Fruit fly (Drosophila melanogaster) whole organism, embryonic: ENCODE results near the gene Iris.

Experiments
- ATbp ChIP-seq: fragments of 200-800 bp; sonication (Bioruptor generic); optimal IDR thresholded peaks from 2 replicates; lab custom pipeline; 2017; ENCODE audit warnings: missing biosample characterization, mild to moderate bottlenecking, missing genetic modification characterization, missing genetic modification reagents
- Atf-2 ChIP-seq: fragments of 200-800 bp; sonication (Bioruptor generic); optimal IDR thresholded peaks from 2 replicates; lab custom pipeline; 2016; ENCODE audit warnings: missing biosample characterization, missing genetic modification characterization
- Blimp-1 ChIP-seq: fragments of 200-800 bp; sonication (Bioruptor generic); optimal IDR thresholded peaks from 3 replicates; lab custom pipeline; 2018; ENCODE audit warnings: missing biosample characterization, missing genetic modification characterization, mild to moderate bottlenecking, moderate library complexity, missing genetic modification reagents
- CG1024 ChIP-seq: fragments of 200-800 bp; sonication (Bioruptor generic); IDR thresholded peaks from 2 replicates; pipeline ENCODE4 v1.3.6; 2022; ENCODE audit warnings: missing biosample characterization, missing genetic modification characterization
- CG10366 ChIP-seq: fragments of 200-800 bp; sonication (Bioruptor generic); IDR thresholded peaks from 2 replicates; pipeline ENCODE4 v1.3.6; 2022; ENCODE audit warnings: missing biosample characterization, missing genetic modification characterization
- CG10462 ChIP-seq: fragments of 200-800 bp; sonication (Bioruptor generic); optimal IDR thresholded peaks from 2 replicates; lab custom pipeline; 2016; ENCODE audit warnings: missing biosample characterization, missing genetic modification characterization
- CG11456 ChIP-seq: fragments of 200-800 bp; sonication (Bioruptor generic); IDR thresholded peaks from 3 replicates; pipeline ENCODE4 v1.3.6; 2022; ENCODE audit warnings: missing biosample characterization, missing genetic modification characterization
- CG11695 ChIP-seq: fragments of 200-800 bp; sonication (Bioruptor generic); IDR thresholded peaks from 3 replicates; pipeline ENCODE4 v1.3.6; 2022; ENCODE audit warnings: missing biosample characterization, missing genetic modification characterization
- CG13424 ChIP-seq: fragments of 200-800 bp; sonication (Bioruptor generic); optimal IDR thresholded peaks from 2 replicates; lab custom pipeline; 2019; ENCODE audit warnings: missing biosample characterization, mild to moderate bottlenecking, missing genetic modification characterization, moderate library complexity
- CG13894 ChIP-seq: fragments of 200-800 bp; sonication (Bioruptor generic); optimal IDR thresholded peaks from 3 replicates; lab custom pipeline; 2018; ENCODE audit warnings: missing biosample characterization, mild to moderate bottlenecking, missing genetic modification characterization, moderate library complexity
- CG15269 ChIP-seq: fragments of 200-800 bp; sonication (Bioruptor generic); optimal IDR thresholded peaks from 2 replicates; lab custom pipeline; 2018; ENCODE audit warnings: missing biosample characterization, mild to moderate bottlenecking, missing genetic modification characterization, moderate library complexity
- CG16815 ChIP-seq: fragments of 200-800 bp; sonication (Bioruptor generic); optimal IDR thresholded peaks from 3 replicates; lab custom pipeline; 2017; ENCODE audit warnings: missing biosample characterization, mild to moderate bottlenecking, missing genetic modification characterization
- CG17361 ChIP-seq: fragments of 200-800 bp; sonication (Bioruptor generic); IDR thresholded peaks from 3 replicates; pipeline ENCODE4 v1.3.6; 2022; ENCODE audit warnings: missing biosample characterization, missing genetic modification characterization
- CG17385 ChIP-seq: fragments of 200-800 bp; sonication (Bioruptor generic); optimal IDR thresholded peaks from 3 replicates; lab custom pipeline; 2018; ENCODE audit warnings: missing biosample characterization, mild to moderate bottlenecking, missing genetic modification characterization
- CG30403 ChIP-seq: fragments of 200-800 bp; sonication (Bioruptor generic); optimal IDR thresholded peaks from 3 replicates; lab custom pipeline; 2016; ENCODE audit warnings: missing biosample characterization, missing genetic modification characterization
- CG3163 ChIP-seq: fragments of 200-800 bp; sonication (Bioruptor generic); optimal IDR thresholded peaks from 3 replicates; lab custom pipeline; 2016; ENCODE audit warnings: missing biosample characterization, missing genetic modification characterization
- CG3847 ChIP-seq: fragments of 200-800 bp; sonication (Bioruptor generic); IDR thresholded peaks from 2 replicates; pipeline ENCODE4 v1.3.6; 2022; ENCODE audit warnings: missing biosample characterization, missing genetic modification characterization
- CG4730 ChIP-seq: fragments of 200-800 bp; sonication (Bioruptor generic); IDR thresholded peaks from 2 replicates; pipeline ENCODE4 v1.3.6; 2022; ENCODE audit warnings: missing biosample characterization, missing genetic modification characterization
- CG7987 ChIP-seq: fragments of 200-800 bp; sonication (Bioruptor generic); optimal IDR thresholded peaks from 2 replicates; lab custom pipeline; 2018; ENCODE audit warnings: missing biosample characterization, mild to moderate bottlenecking, missing genetic modification characterization, moderate library complexity
- CHES-1-like ChIP-seq: fragments of 200-800 bp; sonication (Bioruptor generic); optimal IDR thresholded peaks from 2 replicates; lab custom pipeline; 2016; ENCODE audit warnings: missing biosample characterization, missing genetic modification characterization
- D ChIP-seq, 2 experiments: fragments of 200-800 bp in 1 of 2; fragments of >200 bp in 1 of 2; sonication (Bioruptor generic) in 1 of 2; optimal IDR thresholded peaks; 2 replicates in 1 of 2; 3 replicates in 1 of 2; lab custom pipeline; 2017; ENCODE audit warnings: mild to moderate bottlenecking in 1 of 2, missing biosample characterization in 1 of 2, missing genetic modification characterization in 1 of 2, missing genetic modification reagents in 1 of 2
- Mes4 ChIP-seq: fragments of 200-800 bp; sonication (Bioruptor generic); optimal IDR thresholded peaks from 2 replicates; lab custom pipeline; 2016; ENCODE audit warnings: missing biosample characterization, missing genetic modification characterization
- PHDP ChIP-seq: fragments of 200-800 bp; sonication (Bioruptor generic); optimal IDR thresholded peaks from 3 replicates; lab custom pipeline; 2018; ENCODE audit warnings: missing biosample characterization, mild to moderate bottlenecking, missing genetic modification characterization, moderate library complexity
- Ptx1 ChIP-seq: fragments of 200-800 bp; sonication (Bioruptor generic); IDR thresholded peaks from 2 replicates; pipeline ENCODE4 v1.3.6; 2022; ENCODE audit warnings: missing biosample characterization, missing genetic modification characterization
- Ssrp ChIP-seq: fragments of 200-800 bp; sonication (Bioruptor generic); optimal IDR thresholded peaks from 2 replicates; lab custom pipeline; 2018; ENCODE audit warnings: missing biosample characterization, mild to moderate bottlenecking, missing genetic modification characterization, moderate library complexity
- caup ChIP-seq: fragments of 200-800 bp; sonication (Bioruptor generic); optimal IDR thresholded peaks from 3 replicates; lab custom pipeline; 2017; ENCODE audit warnings: missing biosample characterization, mild to moderate bottlenecking, missing genetic modification characterization, moderate library complexity; ENCODE audit not compliant: severe bottlenecking
- chn ChIP-seq: fragments of 200-800 bp; sonication (Bioruptor generic); optimal IDR thresholded peaks from 2 replicates; lab custom pipeline; 2016; ENCODE audit warnings: missing biosample characterization, missing genetic modification characterization
- corto ChIP-seq: fragments of 200-800 bp; sonication (Bioruptor generic); optimal IDR thresholded peaks from 2 replicates; lab custom pipeline; 2016; ENCODE audit warnings: missing biosample characterization, mild to moderate bottlenecking, missing genetic modification characterization, moderate library complexity
- cwo ChIP-seq: fragments of 200-800 bp; sonication (Bioruptor generic); optimal IDR thresholded peaks from 3 replicates; lab custom pipeline; 2017; ENCODE audit warnings: missing biosample characterization, missing genetic modification characterization, mild to moderate bottlenecking, moderate library complexity, missing genetic modification reagents
- dan ChIP-seq: fragments of 200-800 bp; sonication (Bioruptor generic); IDR thresholded peaks from 2 replicates; pipeline ENCODE4 v1.3.6; 2022; ENCODE audit warnings: missing biosample characterization, missing genetic modification characterization
- danr ChIP-seq: fragments of 200-800 bp; sonication (Bioruptor generic); IDR thresholded peaks from 2 replicates; pipeline ENCODE4 v1.3.6; 2022; ENCODE audit warnings: missing biosample characterization, missing genetic modification characterization
- fd3F ChIP-seq: fragments of 200-800 bp; sonication (Bioruptor generic); optimal IDR thresholded peaks from 2 replicates; lab custom pipeline; 2018; ENCODE audit warnings: missing biosample characterization, mild to moderate bottlenecking, missing genetic modification characterization, moderate library complexity
- grn ChIP-seq: fragments of 200-800 bp; sonication (Bioruptor generic); optimal IDR thresholded peaks from 3 replicates; lab custom pipeline; 2017; ENCODE audit warnings: missing biosample characterization, missing genetic modification characterization
- ham ChIP-seq: fragments of 200-800 bp; sonication (Bioruptor generic); IDR thresholded peaks from 2 replicates; pipeline ENCODE4 v1.3.6; 2022; ENCODE audit warnings: missing biosample characterization, missing genetic modification characterization
- org-1 ChIP-seq: fragments of 200-800 bp; sonication (Bioruptor generic); optimal IDR thresholded peaks from 2 replicates; lab custom pipeline; 2017; ENCODE audit warnings: missing biosample characterization, missing genetic modification characterization
- otp ChIP-seq: fragments of 200-800 bp; sonication (Bioruptor generic); IDR thresholded peaks from 3 replicates; pipeline ENCODE4, ENCODE4 v1.3.6; 2022; ENCODE audit warnings: missing biosample characterization, missing genetic modification characterization
- pho ChIP-seq: fragments of 200-800 bp; sonication (Bioruptor generic); optimal IDR thresholded peaks from 2 replicates; lab custom pipeline; 2016; ENCODE audit warnings: missing biosample characterization, missing genetic modification characterization
- rib ChIP-seq: fragments of 200-800 bp; sonication (Bioruptor generic); IDR thresholded peaks from 2 replicates; pipeline ENCODE4 v1.3.6; 2022; ENCODE audit warnings: missing biosample characterization, missing genetic modification characterization
- row ChIP-seq: fragments of 200-800 bp; sonication (Bioruptor generic); IDR thresholded peaks from 3 replicates; pipeline ENCODE4 v1.3.6; 2022; ENCODE audit warnings: missing biosample characterization, missing genetic modification characterization
- sc ChIP-seq, 3 experiments: fragments of >200 bp in 2 of 3; fragments of 200-800 bp in 1 of 3; sonication (Bioruptor generic) in 1 of 3; optimal IDR thresholded peaks; 2 replicates in 2 of 3; 3 replicates in 1 of 3; lab custom pipeline; 2017; ENCODE audit warnings: mild to moderate bottlenecking in 1 of 3, missing biosample characterization in 1 of 3, missing genetic modification characterization in 1 of 3, missing genetic modification reagents in 1 of 3
- slbo ChIP-seq: fragments of 200-800 bp; sonication (Bioruptor generic); IDR thresholded peaks from 2 replicates; pipeline ENCODE4 v1.3.6; 2022; ENCODE audit warnings: missing biosample characterization, missing genetic modification characterization
- slou ChIP-seq: fragments of 200-800 bp; sonication (Bioruptor generic); optimal IDR thresholded peaks from 3 replicates; lab custom pipeline; 2016; ENCODE audit warnings: missing biosample characterization, missing genetic modification characterization
- sna ChIP-seq: fragments of 200-800 bp; sonication (Bioruptor generic); IDR thresholded peaks from 2 replicates; pipeline ENCODE4 v1.3.6; 2022; ENCODE audit warnings: missing biosample characterization, missing genetic modification characterization; ENCODE audit not compliant: partially characterized antibody
- tap ChIP-seq: fragments of 200-800 bp; optimal IDR thresholded peaks from 3 replicates; lab custom pipeline; 2019; ENCODE audit warnings: missing biosample characterization, mild to moderate bottlenecking, missing genetic modification characterization, moderate library complexity
- trem ChIP-seq: fragments of 200-800 bp; optimal IDR thresholded peaks from 3 replicates; lab custom pipeline; 2019; ENCODE audit warnings: missing biosample characterization, mild to moderate bottlenecking, missing genetic modification characterization, moderate library complexity
- zfh2 ChIP-seq: fragments of 200-800 bp; sonication (Bioruptor generic); optimal IDR thresholded peaks from 2 replicates; lab custom pipeline; 2016; ENCODE audit warnings: missing biosample characterization, missing genetic modification characterization

Gene Iris

DNA sequence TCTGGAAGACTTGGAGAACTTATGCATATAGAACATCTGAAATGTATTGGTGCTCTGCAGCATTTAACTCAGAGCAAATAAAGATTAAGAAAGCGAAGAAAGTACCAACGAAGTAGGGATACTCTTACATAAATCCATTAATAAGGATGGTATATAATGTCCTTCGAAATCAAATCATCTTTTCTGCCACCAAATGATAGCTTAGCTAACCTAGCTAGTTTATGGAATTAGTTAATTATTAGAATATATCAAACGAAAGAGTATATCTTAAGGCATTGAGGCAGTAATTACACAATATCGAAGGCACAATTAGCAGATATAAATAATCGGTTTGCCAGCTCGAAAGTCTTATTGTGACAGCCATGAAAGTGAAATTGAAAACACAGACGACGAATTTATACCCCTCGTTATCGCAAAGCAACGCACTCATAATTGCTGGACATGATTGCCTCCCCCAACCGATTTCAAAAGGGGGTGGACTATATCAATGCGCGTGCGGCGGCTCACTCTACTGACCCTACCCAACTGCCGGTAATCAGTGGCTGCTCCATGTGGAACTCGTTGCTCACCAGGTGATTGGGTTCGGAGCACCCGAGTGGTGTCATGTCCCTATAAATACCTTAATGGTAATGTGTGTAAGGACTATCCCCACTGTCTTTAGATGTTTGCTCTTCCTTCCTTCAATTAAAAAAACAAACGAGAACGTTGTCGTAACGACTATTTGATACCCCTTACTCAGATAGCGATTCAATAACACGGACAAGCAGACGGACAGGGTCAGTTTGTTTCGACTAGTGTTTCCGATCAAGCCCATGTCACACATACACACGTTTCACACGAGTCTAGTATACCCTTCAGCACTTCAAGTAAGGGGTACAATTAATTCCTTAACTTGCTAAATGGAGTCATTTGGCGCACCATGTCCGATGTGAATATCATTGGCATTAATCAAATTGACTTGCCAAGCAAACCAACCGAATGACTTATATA lies 10.8 kb upstream of the Iris start (continued):
- TF ChIP-seq pho (GFP tag; lab: Kevin White, UChicago), result peak; percentile 18
- peak; percentile 1 for TF ChIP-seq CG10462 (GFP tag; lab: Kevin White, UChicago)
- peak; percentile 72 for TF ChIP-seq Blimp-1 (GFP tag; lab: Kevin White, UChicago)
- peak; percentile 37 for TF ChIP-seq org-1 (GFP tag; lab: Kevin White, UChicago)
- peak; percentile 23 for TF ChIP-seq caup
- peak; percentile 63 for TF ChIP-seq PHDP (tag; lab: Kevin White, UChicago)
- TF ChIP-seq CG7987 (GFP tag; lab: Kevin White, UChicago), result no peak
- peak; percentile 30; the same call in 1 of the 3 replicates for TF ChIP-seq CG11695
- 0 out of 2 replicates have a peak, but pooled peaks have one; percentile 23 for TF ChIP-seq CG3847
- TF ChIP-seq Ptx1, result peak; percentile 59
- TF ChIP-seq rib (GFP tag; lab: Robert Waterston, UW), result 0 out of 2 replicates have a peak, but pooled peaks have one; percentile 31
- TF ChIP-seq grn (GFP tag; lab: Kevin White, UChicago), result no peak
- peak; percentile 21 for TF ChIP-seq Mes4 (GFP tag; lab: Kevin White, UChicago)
- peak; percentile 53 for TF ChIP-seq cwo (GFP tag; lab: Kevin White, UChicago)
- no peak for TF ChIP-seq CG3163 (GFP tag; lab: Kevin White, UChicago)
- peak; percentile 60 for TF ChIP-seq slbo (GFP tag; lab: Robert Waterston, UW)
- peak; percentile 81 for TF ChIP-seq corto (GFP tag; lab: Kevin White, UChicago)
- TF ChIP-seq ham (GFP tag; lab: Robert Waterston, UW), result no peak
- TF ChIP-seq CG1024 (GFP tag; lab: Robert Waterston, UW), result 0 out of 2 replicates have a peak, but pooled peaks have one; percentile 5
- peak; percentile 51; the same call in 2 of the 3 replicates for TF ChIP-seq CG17361
- no peak for TF ChIP-seq danr
- peak; percentile 32 for TF ChIP-seq zfh2 (GFP tag; lab: Kevin White, UChicago)
- TF ChIP-seq D (optimal IDR thresholded peaks at IDR 0.05; lab: Kevin White, UChicago), result no peak
- TF ChIP-seq D (GFP tag; optimal IDR thresholded peaks at IDR 0.05; lab: Kevin White, UChicago), result peak; percentile 54
- TF ChIP-seq CG11456 (GFP tag; lab: Robert Waterston, UW), result no peak
- TF ChIP-seq CG30403 (GFP tag; lab: Kevin White, UChicago), result peak; percentile 55
- TF ChIP-seq CG13424 (tag; lab: Kevin White, UChicago), result peak; percentile 62
- peak; percentile 42 for TF ChIP-seq Ssrp
- peak; percentile 29 for TF ChIP-seq CG10366
- no peak for TF ChIP-seq sna (GFP tag; lab: Robert Waterston, UW)
- peak; percentile 21 for TF ChIP-seq CHES-1-like (GFP tag; lab: Kevin White, UChicago)
- no peak for TF ChIP-seq sc (optimal IDR thresholded peaks at IDR 0.05; lab: Kevin White, UChicago)
- peak; percentile 17 for TF ChIP-seq sc (GFP tag; optimal IDR thresholded peaks at IDR 0.05; lab: Kevin White, UChicago)
- no peak for TF ChIP-seq slou (GFP tag; lab: Kevin White, UChicago)
- peak; percentile 62 for TF ChIP-seq tap (tag; lab: Kevin White, UChicago)
- TF ChIP-seq fd3F, result peak; percentile 17
- peak; percentile 64 for TF ChIP-seq CG17385 (GFP tag; lab: Kevin White, UChicago)
- peak; percentile 35 for TF ChIP-seq chn (GFP tag; lab: Kevin White, UChicago)
- TF ChIP-seq dan (GFP tag; lab: Robert Waterston, UW), result no peak
- TF ChIP-seq Atf-2 (GFP tag; lab: Kevin White, UChicago), result no peak
- peak; percentile 63 for TF ChIP-seq row (GFP tag; lab: Robert Waterston, UW)
- no peak for TF ChIP-seq otp (GFP tag; lab: Robert Waterston, UW)
- peak; percentile 54 for TF ChIP-seq CG15269 (tag; lab: Kevin White, UChicago)
- peak; percentile 31 for TF ChIP-seq CG13894 (tag; lab: Kevin White, UChicago)
- peak; percentile 49 for TF ChIP-seq ATbp
- TF ChIP-seq trem (tag; lab: Kevin White, UChicago), result peak; percentile 24
- TF ChIP-seq CG16815 (GFP tag; lab: Kevin White, UChicago), result peak; percentile 30
- 0 out of 2 replicates have a peak, but pooled peaks have one; percentile 10 for TF ChIP-seq CG4730
